Worm (Caenorhabditis elegans): Measurements from ENCODE around the gene C44H9.5.

The C44H9.5 gene

DNA sequence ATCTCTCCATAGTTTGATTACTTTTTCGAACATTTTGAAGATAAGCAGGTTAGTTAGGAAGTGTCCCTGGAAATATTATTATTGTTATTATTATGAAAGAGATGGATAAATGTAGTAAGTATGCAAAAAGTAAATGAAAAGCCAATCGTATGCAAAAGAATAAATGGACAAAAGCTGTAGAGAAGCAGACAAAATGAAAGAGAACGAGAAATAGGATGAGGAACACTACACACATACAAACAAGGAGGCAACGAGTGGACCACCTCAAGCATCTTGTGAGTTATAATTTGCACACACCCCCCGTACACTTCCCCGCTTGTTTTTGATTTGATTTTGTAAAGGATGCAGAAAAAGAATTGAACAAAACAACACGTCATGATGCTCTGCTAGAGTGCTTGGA, 38.5 kb downstream of the C44H9.5 start, which contains the start of gene ZC443.2:
Gene ZC443.2, minus strand, starts transcription at position 67 of the 400 bp plus-strand sequence.
- no peak for TF ChIP-seq nhr-42 (GFP tag; IDR thresholded peaks at IDR 0.05)
- TF ChIP-seq lin-29 (GFP tag; IDR thresholded peaks at IDR 0.05): no peak
- no peak for TF ChIP-seq mep-1 (tag; optimal IDR thresholded peaks at IDR 0.05)
- peak in 1 of 2 experiments; percentile 1 for TF ChIP-seq unc-62 (GFP tag; optimal IDR thresholded peaks at IDR 0.05 in 1 of 2)
- no peak for TF ChIP-seq unc-62 (tag; optimal IDR thresholded peaks at IDR 0.05)
- no peak for TF ChIP-seq tag-97 (GFP tag; IDR thresholded peaks at IDR 0.05)
- no peak for TF ChIP-seq nhr-48 (tag; optimal IDR thresholded peaks at IDR 0.05)
- no peak for TF ChIP-seq saeg-2 (GFP tag; IDR thresholded peaks at IDR 0.05)
- no peak for TF ChIP-seq zag-1 (tag; optimal IDR thresholded peaks at IDR 0.05)

DNA sequence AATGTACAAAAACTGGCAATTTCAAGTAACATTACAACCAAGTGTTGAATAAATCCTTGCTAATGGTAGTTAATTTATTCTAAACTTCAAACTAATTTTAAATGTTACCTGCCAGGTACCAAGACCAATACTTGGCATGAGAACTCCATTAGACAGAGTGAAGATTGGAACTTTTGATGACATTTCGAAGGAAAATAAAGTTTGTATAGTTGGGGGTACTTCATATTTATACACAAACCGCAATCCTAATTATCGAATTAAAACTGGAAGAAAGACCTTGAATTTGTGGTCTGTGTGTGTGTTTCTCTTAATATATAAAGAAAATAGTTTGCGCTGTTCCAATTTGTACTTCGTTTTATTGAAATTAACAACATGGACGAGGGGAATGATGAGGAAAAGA, 39.8 kb downstream of the C44H9.5 start, which contains the start of gene ZC443.1:
Gene ZC443.1, minus strand, starts transcription at position 205 of the 400 bp plus-strand sequence.
- TF ChIP-seq nhr-10 (tag; optimal IDR thresholded peaks at IDR 0.05) (no peak), hlh-11 (tag; optimal IDR thresholded peaks at IDR 0.05) (no peak), nhr-102 (tag; optimal IDR thresholded peaks at IDR 0.05) (no peak), nhr-11 (tag; optimal IDR thresholded peaks at IDR 0.05) (no peak), daf-12 (tag; optimal IDR thresholded peaks at IDR 0.05) (no peak), ceh-32 (tag; optimal IDR thresholded peaks at IDR 0.05; ENCODE audit: poor library complexity) (no peak)

DNA sequence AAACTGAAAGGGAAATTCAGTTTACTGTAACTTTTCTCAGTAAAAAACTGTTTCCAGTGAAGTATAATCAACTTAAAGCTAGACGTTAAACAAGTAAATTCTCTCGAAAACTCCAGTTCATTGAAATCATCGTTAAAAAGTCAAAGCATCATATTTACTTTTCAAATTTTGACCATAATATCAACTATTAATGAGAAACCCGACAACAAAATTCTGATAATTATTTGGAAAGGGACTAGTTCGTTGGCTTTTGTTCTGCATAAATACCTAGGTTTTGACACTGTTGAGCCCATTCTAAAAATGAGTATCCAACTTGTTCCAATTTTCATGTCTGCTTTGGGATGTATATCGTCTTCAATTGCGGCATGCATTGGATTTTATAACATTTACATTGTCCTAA, 43.5 kb downstream of the C44H9.5 start, which contains the start of gene ZC443.7:
Gene ZC443.7, plus strand, starts transcription at position 301 of the 400 bp plus-strand sequence.
- TF ChIP-seq attf-4 (tag; optimal IDR thresholded peaks at IDR 0.05) (no peak), php-3 (GFP tag; IDR thresholded peaks at IDR 0.05) (no peak), saeg-2 (GFP tag; IDR thresholded peaks at IDR 0.05) (no peak), Y48G9A.11 (GFP tag; IDR thresholded peaks at IDR 0.05) (no peak), nhr-11 (tag; optimal IDR thresholded peaks at IDR 0.05) (no peak), ces-1 (GFP tag; optimal IDR thresholded peaks at IDR 0.05) (no peak), F44E2.7 (GFP tag; IDR thresholded peaks at IDR 0.05) (no peak), zag-1 (tag; optimal IDR thresholded peaks at IDR 0.05) (no peak), hif-1 (tag; optimal IDR thresholded peaks at IDR 0.05) (no peak), gei-8 (GFP tag; optimal IDR thresholded peaks at IDR 0.05) (no peak), nhr-237 (tag; optimal IDR thresholded peaks at IDR 0.05) (no peak), Y5F2A.4 (GFP tag; optimal IDR thresholded peaks at IDR 0.05) (no peak), lin-38 (GFP tag; IDR thresholded peaks at IDR 0.05) (no peak)

DNA sequence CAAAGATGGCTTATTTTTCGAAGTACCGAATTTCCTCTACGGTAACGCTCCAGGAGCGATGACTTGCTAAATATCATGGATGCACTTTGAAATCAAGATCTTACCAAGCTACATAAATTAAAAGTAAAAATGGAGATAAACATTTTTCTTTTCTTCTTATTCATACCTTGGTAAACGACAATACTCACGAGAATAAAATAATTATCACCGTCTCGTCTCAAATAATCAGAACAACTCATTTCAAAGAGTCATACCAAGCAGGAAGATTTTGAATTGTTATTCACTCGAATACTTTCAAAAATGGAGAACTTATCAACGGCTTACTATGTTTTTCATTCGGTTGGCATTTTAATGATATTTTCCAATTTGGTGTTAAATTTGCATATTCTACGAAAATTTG, 46.4 kb downstream of the C44H9.5 start, which contains the start of gene srbc-45:
Gene srbc-45, plus strand, starts transcription at position 301 of the 400 bp plus-strand sequence.
- TF ChIP-seq madf-9 (GFP tag; conservative IDR thresholded peaks at IDR 0.05) (no peak), ctbp-1 (GFP tag; IDR thresholded peaks at IDR 0.05) (no peak), dpl-1 (GFP tag; optimal IDR thresholded peaks at IDR 0.05) (no peak), mxl-2 (GFP tag; conservative IDR thresholded peaks at IDR 0.05) (no peak), zip-2 (tag; optimal IDR thresholded peaks at IDR 0.05) (no peak), ztf-11 (tag; optimal IDR thresholded peaks at IDR 0.05) (no peak), F44E2.7 (GFP tag; IDR thresholded peaks at IDR 0.05) (no peak), nhr-76 (tag; optimal IDR thresholded peaks at IDR 0.05) (no peak), php-3 (GFP tag; IDR thresholded peaks at IDR 0.05) (no peak), mdt-29 (GFP tag; IDR thresholded peaks at IDR 0.05) (no peak), D1046.2 (GFP tag; IDR thresholded peaks at IDR 0.05) (no peak), ceh-62 (tag; optimal IDR thresholded peaks at IDR 0.05) (no peak), spr-1 (tag; optimal IDR thresholded peaks at IDR 0.05) (no peak), F37D6.2 (tag; optimal IDR thresholded peaks at IDR 0.05) (no peak), unc-39 (tag; optimal IDR thresholded peaks at IDR 0.05) (no peak)
